Fruit fly (Drosophila melanogaster): ENCODE results near the gene CG15386.

CG15386 gene

DNA sequence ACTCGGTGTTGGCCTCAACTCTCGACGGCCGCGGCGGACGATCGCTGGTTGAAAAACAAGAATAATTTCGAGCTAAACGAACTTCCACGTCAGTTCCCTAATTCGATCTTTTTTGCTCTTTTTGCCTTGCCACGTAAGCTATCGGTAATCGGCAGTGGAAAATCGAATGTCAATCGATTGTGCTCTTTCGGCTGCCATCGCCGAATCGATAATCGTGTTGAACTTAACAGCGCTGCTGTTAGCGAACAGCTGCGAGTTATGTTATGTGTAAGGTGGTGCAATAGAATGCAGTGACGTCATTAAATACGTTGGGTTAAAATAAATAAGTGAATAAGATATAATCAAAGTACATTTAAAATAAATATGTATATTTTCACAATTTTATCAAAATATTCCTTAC is 19.7 kb upstream of the CG15386 start, which contains the start of gene Sec24CD (continued):
- TF ChIP-seq Oli (tag; optimal IDR thresholded peaks at IDR 0.05), result no peak
- TF ChIP-seq pita (GFP tag; optimal IDR thresholded peaks at IDR 0.05), result no peak
- TF ChIP-seq jing (GFP tag; optimal IDR thresholded peaks at IDR 0.05), result no peak
- no peak for TF ChIP-seq luna (GFP tag; optimal IDR thresholded peaks at IDR 0.05)
- TF ChIP-seq ind (GFP tag; optimal IDR thresholded peaks at IDR 0.05), result no peak
- TF ChIP-seq chif (GFP tag; optimal IDR thresholded peaks at IDR 0.05), result no peak
- no peak for TF ChIP-seq dpn (GFP tag; optimal IDR thresholded peaks at IDR 0.05)
- TF ChIP-seq vfl (GFP tag; optimal IDR thresholded peaks at IDR 0.05), result no peak
- no peak for TF ChIP-seq CG14050 (GFP tag; IDR thresholded peaks at IDR 0.05)
- TF ChIP-seq CG3847 (GFP tag; IDR thresholded peaks at IDR 0.05), result no peak
- peak; percentile 93 for TF ChIP-seq hb (GFP tag; IDR thresholded peaks at IDR 0.05; ENCODE audit: partially characterized antibody)
- TF ChIP-seq Dek (tag; optimal IDR thresholded peaks at IDR 0.05), result no peak
- TF ChIP-seq CG3407 (GFP tag; optimal IDR thresholded peaks at IDR 0.05), result no peak
- peak; percentile 57; the same call in 1 of the 2 replicates for TF ChIP-seq CG42726 (GFP tag; IDR thresholded peaks at IDR 0.05; ENCODE audit: partially characterized antibody)
- TF ChIP-seq CG2678 (tag; optimal IDR thresholded peaks at IDR 0.05), result no peak
- no peak for TF ChIP-seq CG7928 (GFP tag; optimal IDR thresholded peaks at IDR 0.05)
- no peak for TF ChIP-seq tio (GFP tag; optimal IDR thresholded peaks at IDR 0.05)
- no peak for TF ChIP-seq disco-r (GFP tag; optimal IDR thresholded peaks at IDR 0.05)
- no peak for TF ChIP-seq wor (GFP tag; IDR thresholded peaks at IDR 0.05)
- no peak for TF ChIP-seq pan (optimal IDR thresholded peaks at IDR 0.05)
- TF ChIP-seq pan (GFP tag; optimal IDR thresholded peaks at IDR 0.05 in 1 of 2, IDR thresholded peaks at IDR 0.05 in 1 of 2), result no peak
- no peak for TF ChIP-seq sug (tag; optimal IDR thresholded peaks at IDR 0.05)
- no peak for TF ChIP-seq CG10565 (GFP tag; optimal IDR thresholded peaks at IDR 0.05)
- TF ChIP-seq CG9817 (tag; optimal IDR thresholded peaks at IDR 0.05), result no peak
- TF ChIP-seq al (GFP tag; IDR thresholded peaks at IDR 0.05), result no peak
- TF ChIP-seq sima (GFP tag; optimal IDR thresholded peaks at IDR 0.05), result no peak
- no peak for TF ChIP-seq CG10543 (GFP tag; optimal IDR thresholded peaks at IDR 0.05)
- no peak for TF ChIP-seq insv (GFP tag; optimal IDR thresholded peaks at IDR 0.05)
- no peak for TF ChIP-seq Rx (GFP tag; IDR thresholded peaks at IDR 0.05)
- TF ChIP-seq so (GFP tag; IDR thresholded peaks at IDR 0.05), result no peak
- TF ChIP-seq Hr3 (GFP tag; optimal IDR thresholded peaks at IDR 0.05), result no peak
- TF ChIP-seq CG32532 (GFP tag; IDR thresholded peaks at IDR 0.05), result no peak
- TF ChIP-seq Six4 (GFP tag; optimal IDR thresholded peaks at IDR 0.05), result no peak
- TF ChIP-seq TFAM (GFP tag; optimal IDR thresholded peaks at IDR 0.05), result no peak
- no peak for TF ChIP-seq CG6254 (GFP tag; optimal IDR thresholded peaks at IDR 0.05)
- TF ChIP-seq Ssrp (tag; optimal IDR thresholded peaks at IDR 0.05), result no peak
- TF ChIP-seq bsh (GFP tag; optimal IDR thresholded peaks at IDR 0.05), result no peak
- no peak for TF ChIP-seq prd (optimal IDR thresholded peaks at IDR 0.05)
- no peak for TF ChIP-seq prd (GFP tag; IDR thresholded peaks at IDR 0.05)
- TF ChIP-seq CG5180 (GFP tag; optimal IDR thresholded peaks at IDR 0.05), result no peak
- TF ChIP-seq Doc3 (GFP tag; IDR thresholded peaks at IDR 0.05; ENCODE audit: partially characterized antibody), result peak; percentile 87
- no peak for TF ChIP-seq oc (tag; optimal IDR thresholded peaks at IDR 0.05)
- TF ChIP-seq CG31224 (GFP tag; IDR thresholded peaks at IDR 0.05), result no peak
- TF ChIP-seq CG13123 (GFP tag; optimal IDR thresholded peaks at IDR 0.05), result no peak
- TF ChIP-seq fd96Cb (tag; optimal IDR thresholded peaks at IDR 0.05), result no peak
- TF ChIP-seq gem (tag; optimal IDR thresholded peaks at IDR 0.05), result no peak
- TF ChIP-seq her (GFP tag; optimal IDR thresholded peaks at IDR 0.05), result no peak
- no peak for TF ChIP-seq CG13296 (GFP tag; optimal IDR thresholded peaks at IDR 0.05)
- TF ChIP-seq Dip3 (GFP tag; optimal IDR thresholded peaks at IDR 0.05), result no peak
- no peak for TF ChIP-seq Nf-YB (GFP tag; optimal IDR thresholded peaks at IDR 0.05)
- TF ChIP-seq H2.0 (GFP tag; IDR thresholded peaks at IDR 0.05), result no peak
- no peak for TF ChIP-seq CG11398 (GFP tag; optimal IDR thresholded peaks at IDR 0.05)

All from whole organism, embryonic.